Fruit fly (Drosophila melanogaster) whole organism, pupa: Measurements from ENCODE around the gene Cubn.

Experiments
- CG10348 ChIP-seq: fragments of 200-800 bp; sonication (Bioruptor generic); IDR thresholded peaks from 2 replicates; pipeline ENCODE4 v1.3.6; 2022; ENCODE audit warnings: missing biosample characterization, missing genetic modification characterization
- CG12605 ChIP-seq: fragments of 200-800 bp; sonication (Bioruptor generic); IDR thresholded peaks from 2 replicates; pipeline ENCODE4 v1.3.6; 2022; ENCODE audit warnings: missing biosample characterization, missing genetic modification characterization
- CG13204 ChIP-seq: fragments of 200-800 bp; sonication (Bioruptor generic); optimal IDR thresholded peaks from 2 replicates; lab custom pipeline; 2018; ENCODE audit warnings: missing biosample characterization, mild to moderate bottlenecking, missing genetic modification characterization, moderate library complexity
- CG14655 ChIP-seq: fragments of 200-800 bp; sonication (Bioruptor generic); optimal IDR thresholded peaks from 3 replicates; lab custom pipeline; 2017; ENCODE audit warnings: mild to moderate bottlenecking, missing biosample characterization, missing genetic modification reagents, missing genetic modification characterization
- CG15710 ChIP-seq: fragments of 200-800 bp; sonication (Bioruptor generic); optimal IDR thresholded peaks from 2 replicates; lab custom pipeline; 2018; ENCODE audit warnings: missing biosample characterization, mild to moderate bottlenecking, missing genetic modification characterization, moderate library complexity
- CG17806 ChIP-seq: fragments of 200-800 bp; sonication (Bioruptor generic); optimal IDR thresholded peaks from 2 replicates; lab custom pipeline; 2018; ENCODE audit warnings: missing biosample characterization, mild to moderate bottlenecking, missing genetic modification characterization, moderate library complexity
- CG32121 ChIP-seq: fragments of 200-800 bp; sonication (Bioruptor generic); IDR thresholded peaks from 2 replicates; pipeline ENCODE4 v1.3.6; 2022; ENCODE audit warnings: missing biosample characterization, missing genetic modification characterization
- CG34367 ChIP-seq: fragments of 200-800 bp; sonication (Bioruptor generic); optimal IDR thresholded peaks from 2 replicates; lab custom pipeline; 2018; ENCODE audit warnings: missing biosample characterization, mild to moderate bottlenecking, missing genetic modification characterization
- CG4496 ChIP-seq: fragments of 200-800 bp; sonication (Bioruptor generic); IDR thresholded peaks from 3 replicates; pipeline ENCODE4 v1.3.6; 2022; ENCODE audit warnings: missing biosample characterization, missing genetic modification characterization
- CG8159 ChIP-seq: fragments of 200-800 bp; sonication (Bioruptor generic); optimal IDR thresholded peaks from 3 replicates; lab custom pipeline; 2018; ENCODE audit warnings: missing biosample characterization, mild to moderate bottlenecking, missing genetic modification characterization, moderate library complexity
- CG8301 ChIP-seq: fragments of 200-800 bp; sonication (Bioruptor generic); optimal IDR thresholded peaks from 2 replicates; lab custom pipeline; 2018; ENCODE audit warnings: missing biosample characterization, mild to moderate bottlenecking, missing genetic modification characterization
- CG9948 ChIP-seq: fragments of 200-800 bp; sonication (Bioruptor generic); optimal IDR thresholded peaks from 2 replicates; lab custom pipeline; 2018; ENCODE audit warnings: missing biosample characterization, mild to moderate bottlenecking, missing genetic modification characterization, moderate library complexity
- D1 ChIP-seq: fragments of 200-800 bp; sonication (Bioruptor generic); optimal IDR thresholded peaks from 2 replicates; lab custom pipeline; 2018; ENCODE audit warnings: missing biosample characterization, mild to moderate bottlenecking, missing genetic modification characterization, moderate library complexity
- EcR ChIP-seq: fragments of 200-800 bp; sonication (Bioruptor generic); optimal IDR thresholded peaks from 3 replicates; lab custom pipeline; 2019; ENCODE audit warnings: missing biosample characterization, missing genetic modification characterization, mild to moderate bottlenecking, moderate library complexity, missing genetic modification reagents
- Ets98B ChIP-seq: fragments of 200-800 bp; sonication (Bioruptor generic); IDR thresholded peaks from 2 replicates; pipeline ENCODE4 v1.3.6; 2022; ENCODE audit warnings: missing biosample characterization, missing genetic modification characterization
- Pif1A ChIP-seq: fragments of 200-800 bp; sonication (Bioruptor generic); optimal IDR thresholded peaks from 3 replicates; lab custom pipeline; 2016; ENCODE audit warnings: missing biosample characterization, missing genetic modification characterization
- Pif1B ChIP-seq: fragments of 200-800 bp; sonication (Bioruptor generic); optimal IDR thresholded peaks from 3 replicates; lab custom pipeline; 2016; ENCODE audit warnings: missing biosample characterization, missing genetic modification characterization
- Snoo ChIP-seq: fragments of 200-800 bp; sonication (Bioruptor generic); optimal IDR thresholded peaks from 3 replicates; lab custom pipeline; 2017; ENCODE audit warnings: missing biosample characterization, mild to moderate bottlenecking, missing genetic modification characterization, inconsistent platforms
- fd96Ca ChIP-seq: fragments of 200-800 bp; sonication (Bioruptor generic); IDR thresholded peaks from 3 replicates; pipeline ENCODE4 v1.3.6; 2022; ENCODE audit warnings: missing biosample characterization, missing genetic modification characterization
- gl ChIP-seq: fragments of 200-800 bp; sonication (Bioruptor generic); optimal IDR thresholded peaks from 2 replicates; lab custom pipeline; 2018; ENCODE audit warnings: missing biosample characterization, mild to moderate bottlenecking, missing genetic modification characterization
- rn ChIP-seq: fragments of 200-800 bp; sonication (Bioruptor generic); IDR thresholded peaks from 2 replicates; pipeline ENCODE4 v1.3.6; 2022; ENCODE audit warnings: missing biosample characterization, missing genetic modification characterization

Cubn gene

DNA sequence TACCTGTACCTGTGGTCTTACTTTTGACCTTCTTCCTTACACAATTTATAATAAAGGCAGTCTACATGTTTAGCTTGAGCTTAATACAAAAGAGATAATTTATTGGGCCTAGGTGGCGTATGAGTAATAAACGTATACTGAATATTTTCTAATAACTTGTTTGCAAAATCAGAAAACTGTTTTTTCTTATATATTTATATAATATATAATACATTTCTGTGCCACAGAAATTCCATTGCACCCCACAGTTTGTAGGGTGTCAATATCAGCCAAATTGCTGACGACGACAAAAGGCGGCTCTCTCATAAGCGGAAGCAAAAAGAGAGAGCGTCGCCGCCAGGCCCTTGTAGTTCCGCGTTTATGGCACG is 13.8 kb upstream of the Cubn start:
- TF ChIP-seq CG10348 (GFP tag; lab: Robert Waterston, UW) (no peak), CG8301 (no peak), gl (no peak), Pif1B (GFP tag; lab: Kevin White, UChicago) (no peak), D1 (tag; lab: Kevin White, UChicago) (no peak), Snoo (tag; lab: Kevin White, UChicago) (no peak), Pif1A (GFP tag; lab: Kevin White, UChicago) (no peak), CG32121 (GFP tag; lab: Robert Waterston, UW) (no peak), CG12605 (GFP tag; lab: Robert Waterston, UW) (no peak), CG8159 (no peak), Ets98B (GFP tag; lab: Robert Waterston, UW) (no peak), CG9948 (tag; lab: Kevin White, UChicago) (no peak), fd96Ca (GFP tag; lab: Robert Waterston, UW) (no peak), CG15710 (no peak), CG4496 (GFP tag; lab: Robert Waterston, UW) (no peak)

- TF ChIP-seq CG4496 (GFP tag; lab: Robert Waterston, UW), result peak; percentile 56; the same call in 2 of the 3 replicates
- TF ChIP-seq Ets98B (GFP tag; lab: Robert Waterston, UW), result peak; percentile 70
- TF ChIP-seq CG34367 (tag; lab: Kevin White, UChicago), result peak; percentile 54
- peak; percentile 6 for TF ChIP-seq Pif1B (GFP tag; lab: Kevin White, UChicago)
- no peak for TF ChIP-seq Pif1A (GFP tag; lab: Kevin White, UChicago)
- no peak for TF ChIP-seq CG13204 (GFP tag; lab: Kevin White, UChicago)
- TF ChIP-seq CG9948 (tag; lab: Kevin White, UChicago), result peak; percentile 69
- no peak for TF ChIP-seq gl
- TF ChIP-seq CG10348 (GFP tag; lab: Robert Waterston, UW), result no peak
- TF ChIP-seq CG12605 (GFP tag; lab: Robert Waterston, UW), result peak; percentile 50; the same call in 1 of the 2 replicates
- no peak for TF ChIP-seq rn (GFP tag; lab: Robert Waterston, UW)
- TF ChIP-seq CG17806 (tag; lab: Kevin White, UChicago), result peak; percentile 36
- TF ChIP-seq CG32121 (GFP tag; lab: Robert Waterston, UW), result peak; percentile 62; the same call in 1 of the 2 replicates
- TF ChIP-seq CG14655 (GFP tag; lab: Kevin White, UChicago), result peak; percentile 51
- TF ChIP-seq fd96Ca (GFP tag; lab: Robert Waterston, UW), result peak; percentile 54
- TF ChIP-seq CG15710, result peak; percentile 55
- peak; percentile 89 for TF ChIP-seq EcR
- TF ChIP-seq D1 (tag; lab: Kevin White, UChicago), result no peak
- TF ChIP-seq CG8301, result no peak
- TF ChIP-seq CG8159, result peak; percentile 70
- TF ChIP-seq Snoo (tag; lab: Kevin White, UChicago), result no peak
These were observed 13.2 kb upstream of the Cubn start for dm6 chrX:9584104-9584947.

DNA sequence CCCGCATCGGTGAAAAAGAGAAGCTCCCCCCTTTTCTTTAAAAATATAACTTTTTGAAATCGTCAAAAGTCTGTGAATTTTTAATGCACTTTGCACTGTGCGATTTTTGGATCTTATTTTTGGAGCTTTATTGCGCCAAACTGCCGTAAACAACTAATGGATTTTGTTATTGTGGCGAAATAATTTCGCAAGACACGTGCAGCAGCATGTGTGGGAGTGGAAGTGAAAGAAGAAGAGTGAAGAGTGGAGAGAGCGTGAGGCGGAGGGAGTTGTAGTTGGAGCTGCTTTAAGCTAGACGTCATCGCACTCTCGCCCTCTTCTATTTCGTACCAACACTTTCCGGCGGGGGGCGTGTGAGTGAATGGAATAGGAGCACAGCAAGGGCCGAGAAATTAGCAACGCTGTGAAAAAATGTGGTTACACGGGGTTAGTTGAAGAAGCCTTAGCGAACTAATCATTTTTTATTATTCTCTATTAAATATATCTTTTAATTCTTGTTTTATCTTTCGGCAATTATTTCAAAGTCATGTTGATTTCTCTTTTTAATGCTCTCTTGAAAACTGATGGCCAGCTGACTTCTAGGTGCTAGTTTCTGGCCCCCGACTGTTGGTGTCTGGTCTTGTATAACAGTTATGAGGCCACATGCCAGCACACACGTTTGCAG is 12.5 kb upstream of the Cubn start:
- peak; percentile 96 for TF ChIP-seq CG8301
- peak; percentile 62 for TF ChIP-seq EcR
- peak; percentile 95 for TF ChIP-seq CG34367 (tag; lab: Kevin White, UChicago)
- TF ChIP-seq CG9948 (tag; lab: Kevin White, UChicago), result peak; percentile 96
- peak; percentile 78 for TF ChIP-seq CG13204 (GFP tag; lab: Kevin White, UChicago)
- peak; percentile 95 for TF ChIP-seq CG15710
- peak; percentile 95 for TF ChIP-seq CG8159
- peak; percentile 98 for TF ChIP-seq CG14655 (GFP tag; lab: Kevin White, UChicago)
- peak; percentile 97 for TF ChIP-seq CG4496 (GFP tag; lab: Robert Waterston, UW)
- TF ChIP-seq D1 (tag; lab: Kevin White, UChicago), result peak; percentile 55
- TF ChIP-seq Pif1A (GFP tag; lab: Kevin White, UChicago), result peak; percentile 88
- peak; percentile 93 for TF ChIP-seq Ets98B (GFP tag; lab: Robert Waterston, UW)
- TF ChIP-seq fd96Ca (GFP tag; lab: Robert Waterston, UW), result peak; percentile 95
- TF ChIP-seq CG10348 (GFP tag; lab: Robert Waterston, UW), result peak; percentile 57; the same call in 1 of the 2 replicates
- TF ChIP-seq CG12605 (GFP tag; lab: Robert Waterston, UW), result peak; percentile 93
- TF ChIP-seq rn (GFP tag; lab: Robert Waterston, UW), result peak; percentile 89
- TF ChIP-seq Pif1B (GFP tag; lab: Kevin White, UChicago), result peak; percentile 90
- peak; percentile 94 for TF ChIP-seq CG32121 (GFP tag; lab: Robert Waterston, UW)
- peak; percentile 86 for TF ChIP-seq gl
- TF ChIP-seq Snoo (tag; lab: Kevin White, UChicago), result peak; percentile 80
- peak; percentile 93 for TF ChIP-seq CG17806 (tag; lab: Kevin White, UChicago)

- TF ChIP-seq rn (GFP tag; lab: Robert Waterston, UW) (no peak), CG14655 (GFP tag; lab: Kevin White, UChicago) (peak; percentile 82), CG15710 (peak; percentile 69), CG12605 (GFP tag; lab: Robert Waterston, UW) (no peak), Snoo (tag; lab: Kevin White, UChicago) (peak; percentile 53), CG34367 (tag; lab: Kevin White, UChicago) (peak; percentile 68), Ets98B (GFP tag; lab: Robert Waterston, UW) (peak; percentile 21; the same call in 1 of the 2 replicates), CG8301 (peak; percentile 73), CG4496 (GFP tag; lab: Robert Waterston, UW) (peak; percentile 49; the same call in 1 of the 3 replicates), Pif1A (GFP tag; lab: Kevin White, UChicago) (peak; percentile 34), CG9948 (tag; lab: Kevin White, UChicago) (peak; percentile 69), Pif1B (GFP tag; lab: Kevin White, UChicago) (peak; percentile 27), CG32121 (GFP tag; lab: Robert Waterston, UW) (0 out of 2 replicates have a peak, but pooled peaks have one; percentile 20), CG10348 (GFP tag; lab: Robert Waterston, UW) (no peak), D1 (tag; lab: Kevin White, UChicago) (no peak), EcR (no peak), gl (peak; percentile 28), CG8159 (peak; percentile 82), fd96Ca (GFP tag; lab: Robert Waterston, UW) (no peak), CG17806 (tag; lab: Kevin White, UChicago) (peak; percentile 63), CG13204 (GFP tag; lab: Kevin White, UChicago) (no peak)
These were observed 11.7 kb upstream of the Cubn start for dm6 chrX:9582659-9583317.
